Worm (Caenorhabditis elegans) whole organism, young adult: ENCODE data around the gene srz-105.

Source experiments
- C17E4.6 ChIP-seq: fragments of 200-800 bp; sonication (Bioruptor generic); IDR thresholded peaks from 2 replicates; pipeline ENCODE4 v1.3.6; 2022; ENCODE audit warnings: missing genetic modification reagents, missing genetic modification characterization, missing compliant biosample characterization
- F52B5.7 ChIP-seq: sonication (generic microtip); optimal IDR thresholded peaks from 2 replicates; lab custom pipeline; 2016; ENCODE audit warnings: mild to moderate bottlenecking, missing genetic modification characterization, missing compliant biosample characterization
- let-607 ChIP-seq, 2 experiments: fragments of 200-800 bp in 1 of 2; sonication (Bioruptor generic) in 1 of 2; sonication (generic microtip) in 1 of 2; optimal IDR thresholded peaks; 2 replicates each; lab custom pipeline; 2016 to 2018; ENCODE audit warnings: mild to moderate bottlenecking in 2 of 2, missing compliant biosample characterization in 2 of 2, missing genetic modification characterization in 2 of 2, moderate library complexity in 2 of 2, missing genotype in 1 of 2
- lin-54 ChIP-seq: fragments of 200-800 bp; sonication (Bioruptor generic); optimal IDR thresholded peaks from 2 replicates; lab custom pipeline; 2018; ENCODE audit warnings: mild to moderate bottlenecking, missing genetic modification characterization, missing compliant biosample characterization
- nhr-27 ChIP-seq: fragments of 200-800 bp; sonication (Bioruptor generic); optimal IDR thresholded peaks from 2 replicates; lab custom pipeline; 2018; ENCODE audit warnings: mild to moderate bottlenecking, missing genetic modification characterization, moderate library complexity, missing compliant biosample characterization
- xnd-1 ChIP-seq: sonication (generic microtip); optimal IDR thresholded peaks from 2 replicates; lab custom pipeline; 2016; ENCODE audit warnings: missing genotype, missing genetic modification reagents, missing genetic modification characterization, missing compliant biosample characterization

ce11 chrIV:16330508-16330907, 5.8 kb downstream of the srz-105 start:
- TF ChIP-seq C17E4.6 (GFP tag; lab: Robert Waterston, UW) (no peak), xnd-1 (tag; lab: Kevin White, UChicago) (no peak), lin-54 (GFP tag; lab: Kevin White, UChicago) (no peak), F52B5.7 (tag; lab: Kevin White, UChicago) (no peak), nhr-27 (tag; lab: Kevin White, UChicago) (no peak), let-607 (tag; optimal IDR thresholded peaks at IDR 0.05; lab: Kevin White, UChicago) (no peak)
